Worm (Caenorhabditis elegans) whole organism, L3 larva: ENCODE results near the gene F54H12.10.

Experiments
- R02D3.7 ChIP-seq: fragments of 150-350 bp; optimal IDR thresholded peaks from 2 replicates; lab custom pipeline; 2014; ENCODE audit warnings: missing biosample characterization, missing genetic modification characterization
- ZK546.5 ChIP-seq: sonication (generic microtip); optimal IDR thresholded peaks from 2 replicates; lab custom pipeline; 2017; ENCODE audit warnings: missing biosample characterization, missing genetic modification characterization
- aly-2 ChIP-seq: fragments of 150-350 bp; optimal IDR thresholded peaks from 2 replicates; lab custom pipeline; 2014; ENCODE audit warnings: missing biosample characterization, missing genetic modification characterization
- ama-1 ChIP-seq: fragments of 150-350 bp; optimal IDR thresholded peaks from 2 replicates; lab custom pipeline; 2018
- ceh-16 ChIP-seq: sonication (generic microtip); optimal IDR thresholded peaks from 2 replicates; lab custom pipeline; 2017; ENCODE audit warnings: missing biosample characterization, missing genetic modification characterization
- ceh-28 ChIP-seq: fragments of 150-350 bp; optimal IDR thresholded peaks from 2 replicates; lab custom pipeline; 2014; ENCODE audit warnings: missing biosample characterization, missing genetic modification reagents, missing genetic modification characterization
- ceh-82 ChIP-seq: fragments of 150-350 bp; optimal IDR thresholded peaks from 2 replicates; lab custom pipeline; 2014; ENCODE audit warnings: missing biosample characterization, missing genetic modification characterization
- ceh-9 ChIP-seq: sonication (generic microtip); optimal IDR thresholded peaks from 2 replicates; lab custom pipeline; 2018; ENCODE audit warnings: missing biosample characterization, missing genetic modification characterization
- daf-12 ChIP-seq: fragments of 150-350 bp; optimal IDR thresholded peaks from 2 replicates; lab custom pipeline; 2014; ENCODE audit warnings: missing biosample characterization, missing genetic modification reagents, missing genetic modification characterization
- egl-27 ChIP-seq: sonication (generic microtip); optimal IDR thresholded peaks from 4 replicates; lab custom pipeline; 2017; ENCODE audit warnings: missing biosample characterization, missing genetic modification reagents, missing genetic modification characterization
- egl-5 ChIP-seq: fragments of 150-350 bp; optimal IDR thresholded peaks from 2 replicates; lab custom pipeline; 2017; ENCODE audit warnings: missing biosample characterization, missing genetic modification reagents, missing genetic modification characterization, inconsistent platforms
- elt-1 ChIP-seq: fragments of 150-350 bp; optimal IDR thresholded peaks from 2 replicates; lab custom pipeline; 2014; ENCODE audit warnings: missing biosample characterization, missing genetic modification characterization
- elt-2 ChIP-seq: sonication (generic microtip); optimal IDR thresholded peaks from 2 replicates; lab custom pipeline; 2016; ENCODE audit warnings: missing genetic modification reagents, mild to moderate bottlenecking, missing genetic modification characterization, missing compliant biosample characterization
- elt-3 ChIP-seq, 3 experiments: fragments of 150-350 bp in 1 of 3; sonication (generic microtip) in 2 of 3; optimal IDR thresholded peaks; 2 replicates in 2 of 3; 4 replicates in 1 of 3; lab custom pipeline; 2014 to 2017; ENCODE audit warnings: missing biosample characterization in 3 of 3, missing genetic modification characterization in 3 of 3
- eor-1 ChIP-seq, 2 experiments: fragments of 150-350 bp; optimal IDR thresholded peaks; 2 replicates each; lab custom pipeline; 2014 to 2018; ENCODE audit warnings: missing biosample characterization in 2 of 2, missing genetic modification characterization in 2 of 2
- fkh-10 ChIP-seq: sonication (generic microtip); optimal IDR thresholded peaks from 2 replicates; lab custom pipeline; 2017; ENCODE audit warnings: missing biosample characterization, missing genetic modification reagents, missing genetic modification characterization
- fkh-2 ChIP-seq: fragments of 150-350 bp; optimal IDR thresholded peaks from 2 replicates; lab custom pipeline; 2014; ENCODE audit warnings: missing biosample characterization, missing genetic modification reagents, missing genetic modification characterization
- fos-1 ChIP-seq: fragments of 150-350 bp; optimal IDR thresholded peaks from 2 replicates; lab custom pipeline; 2014; ENCODE audit warnings: missing biosample characterization, missing genetic modification characterization
- hmg-11 ChIP-seq: sonication (generic microtip); optimal IDR thresholded peaks from 2 replicates; lab custom pipeline; 2016; ENCODE audit warnings: missing genetic modification characterization, missing compliant biosample characterization
- jun-1 ChIP-seq: fragments of 150-350 bp; optimal IDR thresholded peaks from 2 replicates; lab custom pipeline; 2014; ENCODE audit warnings: missing biosample characterization, missing genetic modification reagents, missing genetic modification characterization
- lsy-12 ChIP-seq: sonication (generic microtip); optimal IDR thresholded peaks from 2 replicates; lab custom pipeline; 2016; ENCODE audit warnings: mild to moderate bottlenecking, missing genetic modification characterization, missing compliant biosample characterization
- mdl-1 ChIP-seq: fragments of 150-350 bp; optimal IDR thresholded peaks from 2 replicates; lab custom pipeline; 2014; ENCODE audit warnings: missing biosample characterization, missing genetic modification characterization
- mml-1 ChIP-seq: fragments of 150-350 bp; sonication (generic microtip); optimal IDR thresholded peaks from 3 replicates; lab custom pipeline; 2014; ENCODE audit warnings: missing biosample characterization, missing genetic modification characterization
- nfya-1 ChIP-seq: sonication (generic microtip); optimal IDR thresholded peaks from 2 replicates; lab custom pipeline; 2017; ENCODE audit warnings: missing genetic modification characterization, mild to moderate bottlenecking, missing compliant biosample characterization, antibody characterized with exemption, moderate library complexity; ENCODE audit not compliant: insufficient read depth
- nhr-11 ChIP-seq: fragments of 150-350 bp; optimal IDR thresholded peaks from 2 replicates; lab custom pipeline; 2014; ENCODE audit warnings: missing biosample characterization, missing genetic modification characterization
- nhr-12 ChIP-seq: fragments of 150-350 bp; optimal IDR thresholded peaks from 2 replicates; lab custom pipeline; 2014; ENCODE audit warnings: missing biosample characterization, missing genetic modification characterization
- nhr-23 ChIP-seq: fragments of 150-350 bp; optimal IDR thresholded peaks from 2 replicates; lab custom pipeline; 2014; ENCODE audit warnings: missing biosample characterization, missing genetic modification reagents, missing genetic modification characterization
- nhr-237 ChIP-seq: fragments of 150-350 bp; optimal IDR thresholded peaks from 2 replicates; lab custom pipeline; 2014; ENCODE audit warnings: missing biosample characterization, missing genetic modification characterization
- nhr-25 ChIP-seq: sonication (generic microtip); optimal IDR thresholded peaks from 2 replicates; lab custom pipeline; 2017; ENCODE audit warnings: missing biosample characterization, missing genetic modification characterization
- nhr-28 ChIP-seq: fragments of 150-350 bp; optimal IDR thresholded peaks from 2 replicates; lab custom pipeline; 2014; ENCODE audit warnings: missing biosample characterization, missing genetic modification characterization
- nhr-43 ChIP-seq: sonication (generic microtip); optimal IDR thresholded peaks from 2 replicates; lab custom pipeline; 2016; ENCODE audit warnings: mild to moderate bottlenecking, missing genetic modification characterization, missing compliant biosample characterization; ENCODE audit not compliant: poor library complexity, severe bottlenecking
- nhr-67 ChIP-seq: fragments of 150-350 bp; optimal IDR thresholded peaks from 2 replicates; lab custom pipeline; 2014; ENCODE audit warnings: missing biosample characterization, missing genetic modification characterization
- nhr-76 ChIP-seq: fragments of 150-350 bp; sonication (generic microtip); optimal IDR thresholded peaks from 5 replicates; lab custom pipeline; 2014; ENCODE audit warnings: missing biosample characterization, missing genetic modification characterization
- pha-4 ChIP-seq: fragments of 150-350 bp; optimal IDR thresholded peaks from 2 replicates; lab custom pipeline; 2014; ENCODE audit warnings: missing biosample characterization, missing genetic modification reagents, missing genetic modification characterization
- sea-2 ChIP-seq: fragments of 150-350 bp; sonication (generic microtip); optimal IDR thresholded peaks from 4 replicates; lab custom pipeline; 2014; ENCODE audit warnings: missing biosample characterization, missing genetic modification reagents, missing genetic modification characterization
- skn-1 ChIP-seq: fragments of 150-350 bp; optimal IDR thresholded peaks from 2 replicates; lab custom pipeline; 2014; ENCODE audit warnings: missing biosample characterization, missing genetic modification characterization
- snpc-4 ChIP-seq: fragments of 150-350 bp; optimal IDR thresholded peaks from 2 replicates; lab custom pipeline; 2014; ENCODE audit warnings: missing biosample characterization, missing genetic modification characterization
- unc-62 ChIP-seq: fragments of 150-350 bp; sonication (generic microtip); optimal IDR thresholded peaks from 4 replicates; lab custom pipeline; 2014; ENCODE audit warnings: missing biosample characterization, missing genetic modification reagents, missing genetic modification characterization
- zag-1 ChIP-seq: fragments of 150-350 bp; optimal IDR thresholded peaks from 2 replicates; lab custom pipeline; 2014; ENCODE audit warnings: missing biosample characterization, missing genetic modification characterization
- ztf-11 ChIP-seq: fragments of 150-350 bp; optimal IDR thresholded peaks from 2 replicates; lab custom pipeline; 2014; ENCODE audit warnings: missing biosample characterization, missing genetic modification characterization
- ztf-4 ChIP-seq: fragments of 150-350 bp; optimal IDR thresholded peaks from 2 replicates; lab custom pipeline; 2014; ENCODE audit warnings: missing biosample characterization, missing genetic modification characterization

F54H12.10 gene

ce11 chrIII:7978723-7979122, 20.0 kb upstream of the F54H12.10 start (continued):
- TF ChIP-seq mml-1, result no peak

- peak; percentile 42 for TF ChIP-seq ama-1 (lab: Kevin White, UChicago)
- TF ChIP-seq R02D3.7 (tag; lab: Kevin White, UChicago), result no peak
These were observed 19.5 kb upstream of the F54H12.10 start for ce11 chrIII:7978289-7978688.

ce11 chrIII:7977777-7978176, 19.0 kb upstream of the F54H12.10 start, which contains the start of gene C06G4.4:
TSS of gene C06G4.4 (minus strand) at chrIII:7977812.
- TF ChIP-seq ceh-82 (no peak), daf-12 (no peak), nhr-237 (tag; lab: Kevin White, UChicago) (no peak), elt-1 (tag; lab: Kevin White, UChicago) (no peak), ceh-28 (tag; lab: Kevin White, UChicago) (no peak), nhr-25 (tag; lab: Kevin White, UChicago) (no peak), nhr-11 (tag; lab: Kevin White, UChicago) (no peak), sea-2 (GFP tag; lab: Kevin White, UChicago) (no peak), ztf-11 (tag; lab: Kevin White, UChicago) (no peak), lsy-12 (tag; lab: Kevin White, UChicago) (no peak), ztf-4 (no peak), eor-1 (tag; optimal IDR thresholded peaks at IDR 0.05; lab: Kevin White, UChicago) (no peak)

- TF ChIP-seq ceh-9 (tag; lab: Kevin White, UChicago), result no peak
- no peak for TF ChIP-seq nhr-76 (tag; lab: Kevin White, UChicago)
- no peak for TF ChIP-seq daf-12
- TF ChIP-seq nhr-43 (tag; lab: Kevin White, UChicago), result peak; percentile 28
- no peak for TF ChIP-seq ceh-82
- no peak for TF ChIP-seq zag-1 (tag; lab: Kevin White, UChicago)
- no peak for TF ChIP-seq mml-1
- TF ChIP-seq fkh-10 (GFP tag; lab: Kevin White, UChicago), result no peak
- TF ChIP-seq nhr-67 (tag; lab: Kevin White, UChicago), result no peak
- TF ChIP-seq fos-1, result no peak
- TF ChIP-seq nfya-1 (tag; lab: Kevin White, UChicago), result no peak
- TF ChIP-seq sea-2 (GFP tag; lab: Kevin White, UChicago), result no peak
- TF ChIP-seq R02D3.7 (tag; lab: Kevin White, UChicago), result peak; percentile 22
- TF ChIP-seq unc-62 (GFP tag; lab: Kevin White, UChicago), result no peak
- no peak for TF ChIP-seq elt-1 (tag; lab: Kevin White, UChicago)
- TF ChIP-seq ceh-28 (tag; lab: Kevin White, UChicago), result no peak
- no peak for TF ChIP-seq skn-1
- TF ChIP-seq nhr-237 (tag; lab: Kevin White, UChicago), result no peak
- TF ChIP-seq eor-1 (tag; optimal IDR thresholded peaks at IDR 0.05; lab: Kevin White, UChicago), result no peak
- no peak for TF ChIP-seq fkh-2 (tag; lab: Kevin White, UChicago)
- no peak for TF ChIP-seq snpc-4 (tag; lab: Kevin White, UChicago)
- no peak for TF ChIP-seq mdl-1 (tag; lab: Kevin White, UChicago)
- TF ChIP-seq ceh-16 (tag; lab: Kevin White, UChicago), result no peak
- no peak for TF ChIP-seq jun-1
- TF ChIP-seq ZK546.5 (tag; lab: Kevin White, UChicago), result no peak
- TF ChIP-seq egl-5 (tag; lab: Kevin White, UChicago), result no peak
- TF ChIP-seq aly-2 (tag; lab: Kevin White, UChicago), result no peak
- no peak for TF ChIP-seq egl-27
- no peak for TF ChIP-seq nhr-23 (tag; lab: Kevin White, UChicago)
- no peak for TF ChIP-seq elt-3 (tag; optimal IDR thresholded peaks at IDR 0.05; lab: Kevin White, UChicago)
- peak; percentile 14 for TF ChIP-seq lsy-12 (tag; lab: Kevin White, UChicago)
- no peak for TF ChIP-seq nhr-12 (tag; lab: Kevin White, UChicago)
- peak; percentile 65 for TF ChIP-seq ama-1 (lab: Kevin White, UChicago)
- no peak for TF ChIP-seq nhr-28 (tag; lab: Kevin White, UChicago)
- TF ChIP-seq ztf-4, result no peak
- no peak for TF ChIP-seq hmg-11 (tag; lab: Kevin White, UChicago)
- no peak for TF ChIP-seq pha-4 (tag; lab: Kevin White, UChicago)
- peak; percentile 19 for TF ChIP-seq elt-2 (tag; lab: Kevin White, UChicago)
These were observed 18.5 kb upstream of the F54H12.10 start for ce11 chrIII:7977224-7977623.
